Fruit fly (Drosophila melanogaster): ENCODE results near the gene Pi4KIIIalpha.
"Not testable (repeated sequence)": the region's sequence is repeated elsewhere in the genome, so short reads cannot be mapped to it uniquely, and the experiment has no call there.

Pi4KIIIalpha gene

DNA sequence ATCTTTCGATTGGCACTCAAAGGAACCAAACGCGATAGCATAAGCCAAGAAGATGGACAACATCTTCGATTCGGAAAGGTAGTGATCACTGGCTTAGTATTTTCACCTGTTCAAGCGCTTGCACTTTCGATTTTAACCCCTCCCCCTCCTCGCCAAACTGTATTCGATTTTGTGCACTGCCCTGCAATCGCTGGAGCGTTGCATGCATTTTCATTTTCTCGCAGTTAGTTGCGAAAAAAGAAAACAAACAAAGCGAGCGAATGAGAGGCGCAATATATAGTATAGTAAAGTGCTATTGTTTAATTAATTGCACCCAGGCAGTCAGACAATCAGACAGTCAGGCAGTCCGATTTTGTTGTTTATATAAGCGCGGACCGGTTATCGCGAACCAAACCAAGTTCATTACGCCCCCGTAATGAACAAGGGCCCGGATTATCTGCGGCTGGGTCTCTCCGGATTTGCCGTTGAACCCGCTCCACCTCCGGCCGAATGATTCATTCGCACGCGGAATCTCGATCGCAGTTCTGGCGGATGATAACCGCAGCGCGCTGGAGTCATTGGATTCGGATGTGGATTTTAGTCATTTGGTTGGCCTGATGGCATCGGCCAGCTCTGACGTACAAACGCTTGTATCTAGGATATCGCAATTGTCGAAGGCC lies 31.4 kb upstream of the Pi4KIIIalpha start:
- no peak for TF ChIP-seq psq (optimal IDR thresholded peaks at IDR 0.05)
- TF ChIP-seq Sin3A (optimal IDR thresholded peaks at IDR 0.05), result no peak
- TF ChIP-seq Myc (optimal IDR thresholded peaks at IDR 0.05), result no peak
- TF ChIP-seq h (optimal IDR thresholded peaks at IDR 0.05), result no peak
- no peak for TF ChIP-seq ttk (optimal IDR thresholded peaks at IDR 0.05)
- no peak for TF ChIP-seq insv (optimal IDR thresholded peaks at IDR 0.05)

- TF ChIP-seq Sin3A (optimal IDR thresholded peaks at IDR 0.05) (no peak), h (optimal IDR thresholded peaks at IDR 0.05) (no peak), Myc (optimal IDR thresholded peaks at IDR 0.05) (no peak), psq (optimal IDR thresholded peaks at IDR 0.05) (no peak), ttk (optimal IDR thresholded peaks at IDR 0.05) (no peak), insv (optimal IDR thresholded peaks at IDR 0.05) (no peak)
Observed at dm6 chrX:2593753-2594096, 30.9 kb upstream of the Pi4KIIIalpha start.

- TF ChIP-seq Sin3A (optimal IDR thresholded peaks at IDR 0.05) (no peak), Myc (optimal IDR thresholded peaks at IDR 0.05) (no peak), psq (optimal IDR thresholded peaks at IDR 0.05) (no peak), h (optimal IDR thresholded peaks at IDR 0.05) (no peak), ttk (optimal IDR thresholded peaks at IDR 0.05) (no peak), insv (optimal IDR thresholded peaks at IDR 0.05) (no peak)
Observed at dm6 chrX:2603851-2604505, 20.6 kb upstream of the Pi4KIIIalpha start, which contains the start of the genes Klp3A and Zw10. Klp3A (minus strand) TSS chrX:2604052. Zw10 (plus strand) TSS chrX:2604197.

- TF ChIP-seq insv (optimal IDR thresholded peaks at IDR 0.05) (no peak), Myc (optimal IDR thresholded peaks at IDR 0.05) (no peak), ttk (optimal IDR thresholded peaks at IDR 0.05) (no peak), psq (optimal IDR thresholded peaks at IDR 0.05) (no peak), Sin3A (optimal IDR thresholded peaks at IDR 0.05) (no peak), h (optimal IDR thresholded peaks at IDR 0.05) (no peak)
Observed at dm6 chrX:2608470-2609157, 16.0 kb upstream of the Pi4KIIIalpha start, which contains the start of gene Smyd3. Smyd3 (minus strand) TSS chrX:2608876.

dm6 chrX:2610236-2610635 lies 14.4 kb upstream of the Pi4KIIIalpha start, which contains the start of gene eIF3g1:
eIF3g1 (minus strand) TSS chrX:2610336.
- not testable (repeated sequence) for TF ChIP-seq psq, insv, Sin3A (optimal IDR thresholded peaks at IDR 0.05)

DNA sequence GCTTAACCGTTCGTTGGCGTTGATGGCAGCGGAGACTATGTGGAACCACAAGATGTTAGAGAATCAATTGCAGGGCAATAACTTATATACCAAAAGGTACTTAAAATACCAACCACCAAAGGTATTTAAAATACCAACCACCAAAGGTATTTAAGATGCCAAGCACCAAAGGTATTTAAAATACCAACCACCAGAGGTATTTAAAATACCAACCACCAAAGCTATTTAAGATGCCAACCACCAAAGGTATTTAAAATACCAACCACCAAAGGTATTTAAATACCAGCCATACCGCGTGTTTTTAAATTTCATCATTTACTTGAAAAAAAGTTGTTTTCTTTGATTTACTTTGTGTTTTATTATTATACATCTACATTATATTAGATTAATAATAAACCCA lies 7.2 kb upstream of the Pi4KIIIalpha start:
- no peak for TF ChIP-seq Sin3A (optimal IDR thresholded peaks at IDR 0.05)
- TF ChIP-seq ttk (optimal IDR thresholded peaks at IDR 0.05), result no peak
- TF ChIP-seq Myc (optimal IDR thresholded peaks at IDR 0.05), result no peak
- TF ChIP-seq insv (optimal IDR thresholded peaks at IDR 0.05), result no peak
- TF ChIP-seq psq (optimal IDR thresholded peaks at IDR 0.05), result no peak
- no peak for TF ChIP-seq h (optimal IDR thresholded peaks at IDR 0.05)

dm6 chrX:2619651-2620050 lies 5.0 kb upstream of the Pi4KIIIalpha start, which contains the start of the genes Tsp3A and Seipin:
Tsp3A (minus strand) TSS chrX:2619738.
Seipin (plus strand) TSS chrX:2619799.
- TF ChIP-seq Sin3A (optimal IDR thresholded peaks at IDR 0.05), result no peak
- no peak for TF ChIP-seq ttk (optimal IDR thresholded peaks at IDR 0.05)
- no peak for TF ChIP-seq insv (optimal IDR thresholded peaks at IDR 0.05)
- no peak for TF ChIP-seq Myc (optimal IDR thresholded peaks at IDR 0.05)
- no peak for TF ChIP-seq psq (optimal IDR thresholded peaks at IDR 0.05)
- no peak for TF ChIP-seq h (optimal IDR thresholded peaks at IDR 0.05)

DNA sequence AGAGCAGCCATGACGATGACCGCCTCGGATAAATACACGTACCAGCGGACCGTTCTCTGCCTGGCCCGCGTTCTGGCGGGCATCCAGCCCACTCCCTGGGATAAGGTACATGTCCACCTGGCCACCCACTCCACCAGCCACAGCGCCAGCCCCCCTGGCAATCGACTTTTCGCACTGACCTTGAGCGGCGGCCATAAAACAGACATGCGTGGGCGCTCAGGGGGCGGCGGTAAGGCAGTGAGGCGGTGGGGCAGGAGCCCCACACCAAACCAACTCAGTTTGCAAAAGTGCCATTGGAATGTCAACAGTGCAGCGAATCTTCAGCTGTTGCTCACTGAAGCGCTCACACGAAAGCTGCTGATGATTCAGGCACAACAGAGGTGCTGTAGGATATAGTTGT lies 405 bp downstream of the Pi4KIIIalpha start:
- TF ChIP-seq Myc (optimal IDR thresholded peaks at IDR 0.05), result no peak
- no peak for TF ChIP-seq psq (optimal IDR thresholded peaks at IDR 0.05)
- TF ChIP-seq insv (optimal IDR thresholded peaks at IDR 0.05), result no peak
- TF ChIP-seq h (optimal IDR thresholded peaks at IDR 0.05), result no peak
- TF ChIP-seq ttk (optimal IDR thresholded peaks at IDR 0.05), result no peak
- no peak for TF ChIP-seq Sin3A (optimal IDR thresholded peaks at IDR 0.05)

DNA sequence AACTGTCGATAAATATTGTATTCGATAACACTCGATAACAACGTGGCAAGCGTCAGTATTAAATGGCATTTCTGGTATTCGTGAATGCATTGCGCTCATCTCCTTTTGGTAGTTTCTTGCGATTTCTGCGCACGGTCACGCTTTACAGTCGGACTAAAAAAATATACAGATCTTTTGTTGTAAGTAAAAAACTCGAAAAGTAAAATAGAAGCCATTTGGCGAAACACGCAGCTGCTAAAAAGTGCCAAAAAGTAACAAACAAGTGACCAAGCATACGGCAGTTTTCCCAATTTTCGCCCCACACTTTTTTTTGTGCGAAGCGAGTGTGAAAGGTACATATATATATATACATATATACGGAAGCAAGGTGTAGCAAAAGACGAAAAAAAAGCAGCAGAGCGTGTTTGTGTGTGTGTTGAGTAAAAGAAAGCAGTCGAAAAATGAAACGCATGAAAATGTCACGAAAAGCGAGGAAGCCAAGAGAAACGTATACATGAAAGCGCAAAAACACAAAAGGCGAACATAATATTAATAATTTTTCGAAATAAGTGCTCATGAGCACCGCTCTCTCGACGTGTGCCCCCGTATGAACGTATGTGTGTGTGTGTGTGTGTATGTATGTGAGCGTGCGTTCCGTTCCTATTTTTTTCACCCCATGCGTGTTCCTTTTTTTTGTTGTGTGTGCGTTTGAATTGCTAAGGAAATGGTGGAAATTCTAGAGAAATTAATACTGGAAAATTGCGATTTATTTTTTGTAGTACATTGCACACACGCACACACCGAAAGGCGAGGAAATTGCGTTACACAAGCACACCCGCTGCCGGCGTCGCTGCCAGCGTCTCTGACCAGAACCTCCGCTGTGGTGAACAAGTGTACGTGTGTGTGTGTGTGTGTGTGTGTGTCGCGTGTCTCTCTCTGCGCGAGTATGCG lies 9.5 kb downstream of the Pi4KIIIalpha start, which contains the start of gene sgg:
Gene sgg, plus strand, starts transcription at position 106 of the 930 bp plus-strand sequence.
- peak; percentile 40 for TF ChIP-seq psq (optimal IDR thresholded peaks at IDR 0.05)
- no peak for TF ChIP-seq insv (optimal IDR thresholded peaks at IDR 0.05)

DNA sequence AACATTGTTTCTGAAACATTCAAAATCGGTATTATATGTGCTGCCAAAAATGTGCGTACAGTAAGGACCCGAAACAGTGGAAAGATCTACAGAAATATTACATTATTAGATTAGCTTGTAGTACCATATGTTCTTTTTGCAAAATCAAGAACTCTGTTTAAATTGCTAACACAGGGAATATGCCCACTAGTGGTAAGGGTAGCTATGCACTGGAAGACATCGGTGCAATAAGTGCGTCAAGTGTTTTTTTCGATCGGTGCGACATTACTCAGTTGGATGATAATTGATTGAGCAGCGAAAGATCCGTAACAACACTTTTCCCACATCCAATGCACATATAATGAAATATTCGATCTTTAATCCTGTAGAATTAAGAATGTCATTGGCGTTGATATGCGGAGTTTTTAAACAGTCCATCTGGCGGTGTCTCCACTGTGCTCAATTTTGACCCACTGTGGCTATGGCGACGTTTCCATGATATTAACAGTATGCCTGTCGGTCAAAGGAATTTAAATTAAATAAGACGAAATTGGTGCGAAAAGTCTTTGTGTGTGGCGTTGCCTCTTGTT lies 10.6 kb downstream of the Pi4KIIIalpha start:
- TF ChIP-seq ttk (optimal IDR thresholded peaks at IDR 0.05) (no peak), Myc (optimal IDR thresholded peaks at IDR 0.05) (no peak), h (optimal IDR thresholded peaks at IDR 0.05) (no peak), insv (optimal IDR thresholded peaks at IDR 0.05) (no peak), Sin3A (optimal IDR thresholded peaks at IDR 0.05) (no peak), psq (optimal IDR thresholded peaks at IDR 0.05) (no peak)
